Worm (Caenorhabditis elegans): ENCODE results near the gene npax-2.

The npax-2 gene

ce11 chrX:2114171-2114570 lies 35.7 kb downstream of the npax-2 start:
- TF ChIP-seq C34B4.2 (tag; optimal IDR thresholded peaks at IDR 0.05): no peak
- no peak for TF ChIP-seq alr-1 (tag; optimal IDR thresholded peaks at IDR 0.05; ENCODE audit: borderline replicate concordance)
- no peak for TF ChIP-seq hlh-17 (GFP tag; optimal IDR thresholded peaks at IDR 0.05; ENCODE audit: borderline replicate concordance)
- TF ChIP-seq ztf-4 (tag; optimal IDR thresholded peaks at IDR 0.05): no peak
- TF ChIP-seq irx-1 (tag; optimal IDR thresholded peaks at IDR 0.05): no peak
- TF ChIP-seq ces-1 (GFP tag; optimal IDR thresholded peaks at IDR 0.05): no peak
- no peak for TF ChIP-seq pag-3 (tag; optimal IDR thresholded peaks at IDR 0.05; ENCODE audit: borderline replicate concordance, insufficient read depth)
- no peak for TF ChIP-seq aha-1 (tag; optimal IDR thresholded peaks at IDR 0.05)
- no peak for TF ChIP-seq ceh-90 (tag; optimal IDR thresholded peaks at IDR 0.05)
- no peak for TF ChIP-seq ama-1 (optimal IDR thresholded peaks at IDR 0.05)
- no peak for TF ChIP-seq jun-1 (tag; optimal IDR thresholded peaks at IDR 0.05)
- TF ChIP-seq nhr-28 (tag; optimal IDR thresholded peaks at IDR 0.05): no peak
- no peak for TF ChIP-seq fkh-10 (GFP tag; optimal IDR thresholded peaks at IDR 0.05)

- TF ChIP-seq mep-1 (tag; optimal IDR thresholded peaks at IDR 0.05) (no peak), fkh-8 (tag; optimal IDR thresholded peaks at IDR 0.05) (no peak), mdl-1 (tag; optimal IDR thresholded peaks at IDR 0.05) (no peak)
Measured at ce11 chrX:2113004-2113403, 36.9 kb downstream of the npax-2 start, which contains the start of gene bus-5. bus-5 (minus strand) TSS chrX:2113104.

ce11 chrX:2110603-2111327 lies 39.1 kb downstream of the npax-2 start:
- TF ChIP-seq lin-15B (tag; optimal IDR thresholded peaks at IDR 0.05) (no peak), hlh-17 (GFP tag; optimal IDR thresholded peaks at IDR 0.05; ENCODE audit: borderline replicate concordance) (no peak), ces-1 (GFP tag; optimal IDR thresholded peaks at IDR 0.05) (no peak), snu-23 (GFP tag; optimal IDR thresholded peaks at IDR 0.05) (no peak), lsy-2 (tag; optimal IDR thresholded peaks at IDR 0.05) (no peak), mep-1 (tag; optimal IDR thresholded peaks at IDR 0.05) (no peak), nhr-71 (tag; optimal IDR thresholded peaks at IDR 0.05) (no peak), F16B12.6 (tag; optimal IDR thresholded peaks at IDR 0.05) (no peak), dsc-1 (tag; optimal IDR thresholded peaks at IDR 0.05) (no peak), skn-1 (tag; optimal IDR thresholded peaks at IDR 0.05) (no peak), isw-1 (GFP tag; IDR thresholded peaks at IDR 0.05) (no peak), nhr-85 (tag) (no peak), fkh-4 (tag; optimal IDR thresholded peaks at IDR 0.05; ENCODE audit: borderline replicate concordance) (no peak), fkh-8 (tag; optimal IDR thresholded peaks at IDR 0.05) (no peak), ama-1 (optimal IDR thresholded peaks at IDR 0.05) (no peak), nhr-20 (tag; optimal IDR thresholded peaks at IDR 0.05) (no peak), sup-37 (GFP tag; optimal IDR thresholded peaks at IDR 0.05) (no peak), lin-14 (GFP tag; optimal IDR thresholded peaks at IDR 0.05) (no peak), irx-1 (tag; optimal IDR thresholded peaks at IDR 0.05) (no peak), mdl-1 (tag; optimal IDR thresholded peaks at IDR 0.05) (no peak)

ce11 chrX:2108682-2109081 lies 41.2 kb downstream of the npax-2 start, which contains the start of gene F53B1.2:
F53B1.2 (plus strand) TSS chrX:2108982.
- no peak for TF ChIP-seq xbp-1 (tag; optimal IDR thresholded peaks at IDR 0.05)
- TF ChIP-seq efl-1 (optimal IDR thresholded peaks at IDR 0.05): no peak
- TF ChIP-seq efl-1 (GFP tag; optimal IDR thresholded peaks at IDR 0.05 in 1 of 2): no peak
- TF ChIP-seq nhr-77 (tag; optimal IDR thresholded peaks at IDR 0.05): no peak
- TF ChIP-seq grh-1 (GFP tag; IDR thresholded peaks at IDR 0.05): no peak
- TF ChIP-seq ceh-63 (GFP tag; optimal IDR thresholded peaks at IDR 0.05): no peak
- no peak for TF ChIP-seq ztf-4 (tag; optimal IDR thresholded peaks at IDR 0.05)
- TF ChIP-seq egl-27 (tag; optimal IDR thresholded peaks at IDR 0.05): no peak
- TF ChIP-seq fkh-10 (GFP tag; optimal IDR thresholded peaks at IDR 0.05): no peak
- no peak for TF ChIP-seq nhr-90 (tag; optimal IDR thresholded peaks at IDR 0.05; ENCODE audit: poor library complexity)
- TF ChIP-seq nhr-19 (GFP tag; conservative IDR thresholded peaks at IDR 0.05): no peak
- TF ChIP-seq nhr-47 (tag; optimal IDR thresholded peaks at IDR 0.05): no peak
- no peak for TF ChIP-seq unc-30 (tag; optimal IDR thresholded peaks at IDR 0.05)
- no peak for TF ChIP-seq nhr-12 (tag; optimal IDR thresholded peaks at IDR 0.05)
- TF ChIP-seq nhr-20 (tag; optimal IDR thresholded peaks at IDR 0.05): no peak
- TF ChIP-seq unc-98 (GFP tag; IDR thresholded peaks at IDR 0.05): no peak
- TF ChIP-seq nhr-237 (tag; optimal IDR thresholded peaks at IDR 0.05): no peak
- TF ChIP-seq C34B4.2 (tag; optimal IDR thresholded peaks at IDR 0.05): no peak

Measured in whole organism, L1 larva.